Worm (Caenorhabditis elegans) whole organism, mixed stage, embryonic: Measurements from ENCODE around the gene F26G1.11.

ENCODE experiments used
- blmp-1 ChIP-seq: fragments of 150-350 bp; optimal IDR thresholded peaks from 2 replicates; lab custom pipeline; 2014; ENCODE audit warnings: missing biosample characterization, missing genetic modification characterization
- pha-4 ChIP-seq: fragments of 150-350 bp; optimal IDR thresholded peaks from 2 replicates; lab custom pipeline; 2018; ENCODE audit warnings: missing biosample characterization, missing genetic modification reagents, missing genetic modification characterization
- ztf-11 ChIP-seq: fragments of 150-350 bp; optimal IDR thresholded peaks from 2 replicates; lab custom pipeline; 2014; ENCODE audit warnings: missing biosample characterization, missing genetic modification characterization

ce11 chrII:4822610-4823009, 45.7 kb downstream of the F26G1.11 start:
- TF ChIP-seq pha-4 (tag; lab: Kevin White, UChicago) = no peak
- no peak for TF ChIP-seq ztf-11 (tag; lab: Kevin White, UChicago)
- TF ChIP-seq blmp-1 = no peak
